Fruit fly (Drosophila melanogaster): ENCODE data around the gene CG46339.

The CG46339 gene

dm6 chr3R:26936501-26936900 lies 20.9 kb downstream of the CG46339 start:
- TF ChIP-seq CG6854 (GFP tag; optimal IDR thresholded peaks at IDR 0.05), result no peak
- no peak for TF ChIP-seq net (GFP tag; optimal IDR thresholded peaks at IDR 0.05)
- no peak for TF ChIP-seq Hr39 (GFP tag; optimal IDR thresholded peaks at IDR 0.05)
- TF ChIP-seq CG1621 (tag; optimal IDR thresholded peaks at IDR 0.05), result no peak
- no peak for TF ChIP-seq Ets96B (tag; optimal IDR thresholded peaks at IDR 0.05)
- TF ChIP-seq CG6808 (GFP tag; optimal IDR thresholded peaks at IDR 0.05), result no peak
- TF ChIP-seq CG3919 (GFP tag; optimal IDR thresholded peaks at IDR 0.05), result no peak
- no peak for TF ChIP-seq CG7368 (GFP tag; optimal IDR thresholded peaks at IDR 0.05)
- no peak for TF ChIP-seq Ets21C (GFP tag; optimal IDR thresholded peaks at IDR 0.05)
- TF ChIP-seq topi (GFP tag; optimal IDR thresholded peaks at IDR 0.05), result no peak
- TF ChIP-seq Blimp-1 (GFP tag; optimal IDR thresholded peaks at IDR 0.05), result no peak
- no peak for TF ChIP-seq salr (GFP tag; optimal IDR thresholded peaks at IDR 0.05)

DNA sequence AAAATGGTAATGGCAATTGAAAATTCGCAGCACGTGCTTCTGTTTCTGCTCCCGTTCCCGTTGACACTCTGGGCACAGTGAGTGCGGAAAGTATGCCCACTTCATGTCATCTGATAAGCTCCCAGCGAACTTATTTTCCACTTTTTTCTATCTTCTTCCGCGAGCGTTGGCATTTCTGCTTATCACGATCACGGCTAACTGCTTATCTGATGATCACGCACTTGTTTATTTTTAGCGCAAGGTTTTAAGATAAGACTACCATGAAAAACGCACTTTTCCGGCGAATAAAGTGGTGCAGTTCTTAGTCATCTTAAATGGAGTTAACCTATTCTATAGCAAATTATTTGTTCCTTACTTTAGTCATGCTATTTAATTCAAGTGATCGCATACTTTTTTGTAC lies 21.9 kb downstream of the CG46339 start:
- TF ChIP-seq Sox15 (GFP tag; optimal IDR thresholded peaks at IDR 0.05), result peak; percentile 24
- no peak for TF ChIP-seq CG6163 (GFP tag; IDR thresholded peaks at IDR 0.05)
- peak; percentile 51 for TF ChIP-seq pdm3 (GFP tag; optimal IDR thresholded peaks at IDR 0.05)
- TF ChIP-seq achi (GFP tag; optimal IDR thresholded peaks at IDR 0.05), result peak; percentile 46
- TF ChIP-seq lz (GFP tag; optimal IDR thresholded peaks at IDR 0.05), result peak; percentile 26
- peak; percentile 63 for TF ChIP-seq Hr4 (GFP tag; optimal IDR thresholded peaks at IDR 0.05)
- no peak for TF ChIP-seq CG11294 (GFP tag; IDR thresholded peaks at IDR 0.05)
- TF ChIP-seq net (GFP tag; optimal IDR thresholded peaks at IDR 0.05), result peak; percentile 45
- TF ChIP-seq Hr38 (GFP tag; optimal IDR thresholded peaks at IDR 0.05), result no peak
- TF ChIP-seq CG10669 (GFP tag; optimal IDR thresholded peaks at IDR 0.05), result peak; percentile 41
- TF ChIP-seq ss (GFP tag; optimal IDR thresholded peaks at IDR 0.05), result no peak
- no peak for TF ChIP-seq CG8632 (GFP tag; optimal IDR thresholded peaks at IDR 0.05)
- TF ChIP-seq CG3032 (tag; optimal IDR thresholded peaks at IDR 0.05), result peak; percentile 20
- peak; percentile 24 for TF ChIP-seq Eip75B (GFP tag; optimal IDR thresholded peaks at IDR 0.05)
- TF ChIP-seq OdsH (GFP tag; optimal IDR thresholded peaks at IDR 0.05), result no peak
- 0 out of 2 replicates have a peak, but pooled peaks have one; percentile 38 for TF ChIP-seq CG15336 (GFP tag; IDR thresholded peaks at IDR 0.05)
- peak; percentile 25 for TF ChIP-seq Ets21C (GFP tag; optimal IDR thresholded peaks at IDR 0.05)
- TF ChIP-seq Sox14 (GFP tag; optimal IDR thresholded peaks at IDR 0.05), result peak; percentile 55
- no peak for TF ChIP-seq fd85E (GFP tag; optimal IDR thresholded peaks at IDR 0.05)
- TF ChIP-seq CG8319 (GFP tag; optimal IDR thresholded peaks at IDR 0.05), result peak; percentile 17
- TF ChIP-seq CG11902 (GFP tag; optimal IDR thresholded peaks at IDR 0.05), result peak; percentile 28
- peak in 1 of 2 experiments; percentile 51 for TF ChIP-seq salr (GFP tag; optimal IDR thresholded peaks at IDR 0.05)
- no peak for TF ChIP-seq CG6854 (GFP tag; optimal IDR thresholded peaks at IDR 0.05)
- TF ChIP-seq esn (GFP tag; optimal IDR thresholded peaks at IDR 0.05), result peak; percentile 40
- TF ChIP-seq CG6808 (GFP tag; optimal IDR thresholded peaks at IDR 0.05), result peak; percentile 27
- peak; percentile 11 for TF ChIP-seq CG10631 (GFP tag; optimal IDR thresholded peaks at IDR 0.05)
- TF ChIP-seq eg (GFP tag; IDR thresholded peaks at IDR 0.05), result 0 out of 3 replicates have a peak, but pooled peaks have one; percentile 30
- TF ChIP-seq CG8119 (GFP tag; IDR thresholded peaks at IDR 0.05), result peak; percentile 51; the same call in 1 of the 3 replicates
- TF ChIP-seq Lpt (GFP tag; optimal IDR thresholded peaks at IDR 0.05), result peak; percentile 17
- TF ChIP-seq acj6 (GFP tag; optimal IDR thresholded peaks at IDR 0.05), result peak; percentile 45
- peak; percentile 84 for TF ChIP-seq Eip78C (GFP tag)
- no peak for TF ChIP-seq CG16779 (tag; optimal IDR thresholded peaks at IDR 0.05)
- TF ChIP-seq cyc (GFP tag; optimal IDR thresholded peaks at IDR 0.05), result peak; percentile 36
- TF ChIP-seq CG32006 (GFP tag; optimal IDR thresholded peaks at IDR 0.05), result peak; percentile 74
- TF ChIP-seq CG6792 (GFP tag; optimal IDR thresholded peaks at IDR 0.05), result peak; percentile 20
- peak; percentile 50 for TF ChIP-seq CG6276 (GFP tag; optimal IDR thresholded peaks at IDR 0.05)
- peak; percentile 5 for TF ChIP-seq dac (GFP tag; optimal IDR thresholded peaks at IDR 0.05)
- peak; percentile 56 for TF ChIP-seq CG3919 (GFP tag; optimal IDR thresholded peaks at IDR 0.05)
- peak; percentile 31 for TF ChIP-seq CG4318 (GFP tag; optimal IDR thresholded peaks at IDR 0.05)
- no peak for TF ChIP-seq svp (GFP tag)
- TF ChIP-seq CG31627 (GFP tag; optimal IDR thresholded peaks at IDR 0.05), result peak; percentile 48
- TF ChIP-seq Ets96B (tag; optimal IDR thresholded peaks at IDR 0.05), result peak; percentile 11
- TF ChIP-seq Hr39 (GFP tag; optimal IDR thresholded peaks at IDR 0.05), result peak; percentile 62
